Worm (Caenorhabditis elegans) whole organism, young adult: ENCODE results near the gene trcs-2.

Experiments
- F22D6.2 ChIP-seq: sonication (generic microtip); optimal IDR thresholded peaks from 2 replicates; lab custom pipeline; 2016; ENCODE audit warnings: mild to moderate bottlenecking, missing genetic modification characterization, missing compliant biosample characterization
- F23B12.7 ChIP-seq: sonication (generic microtip); optimal IDR thresholded peaks from 2 replicates; lab custom pipeline; 2017; ENCODE audit warnings: missing genetic modification characterization, mild to moderate bottlenecking, missing compliant biosample characterization, antibody characterized with exemption, moderate library complexity; ENCODE audit not compliant: insufficient read depth
- F49E8.2 ChIP-seq: sonication (generic microtip); optimal IDR thresholded peaks from 3 replicates; lab custom pipeline; 2017; ENCODE audit warnings: missing genetic modification characterization, mild to moderate bottlenecking, missing compliant biosample characterization, antibody characterized with exemption, moderate library complexity; ENCODE audit not compliant: insufficient read depth
- F57A8.1 ChIP-seq: fragments of 200-800 bp; sonication (Bioruptor generic); optimal IDR thresholded peaks from 2 replicates; lab custom pipeline; 2018; ENCODE audit warnings: mild to moderate bottlenecking, missing genetic modification characterization, moderate library complexity, missing compliant biosample characterization
- Y67H2A.10 ChIP-seq: fragments of 200-800 bp; sonication (Bioruptor generic); conservative IDR thresholded peaks from 2 replicates; pipeline ENCODE4 v1.3.6; 2022; ENCODE audit warnings: missing genetic modification reagents, missing genetic modification characterization, missing compliant biosample characterization
- Y95B8A.8 ChIP-seq: fragments of 200-800 bp; sonication (Bioruptor generic); IDR thresholded peaks from 2 replicates; pipeline ENCODE4 v1.3.6; 2022; ENCODE audit warnings: missing genetic modification reagents, missing genetic modification characterization, missing compliant biosample characterization
- aptf-2 ChIP-seq: fragments of 200-800 bp; sonication (Bioruptor generic); conservative IDR thresholded peaks from 2 replicates; pipeline ENCODE4 v1.3.6; 2022; ENCODE audit warnings: missing genetic modification reagents, missing genetic modification characterization, missing compliant biosample characterization
- aptf-3 ChIP-seq: fragments of 200-800 bp; sonication (Bioruptor generic); IDR thresholded peaks from 2 replicates; pipeline ENCODE4 v1.3.6; 2022; ENCODE audit warnings: missing genetic modification characterization, missing compliant biosample characterization
- attf-3 ChIP-seq: fragments of 200-800 bp; sonication (Bioruptor generic); conservative IDR thresholded peaks from 2 replicates; pipeline ENCODE4 v1.3.6; 2022; ENCODE audit warnings: missing genetic modification reagents, missing genetic modification characterization, missing compliant biosample characterization
- attf-5 ChIP-seq: fragments of 200-800 bp; sonication (Bioruptor generic); optimal IDR thresholded peaks from 2 replicates; lab custom pipeline; 2018; ENCODE audit warnings: mild to moderate bottlenecking, missing genetic modification characterization, missing compliant biosample characterization
- attf-6 ChIP-seq: fragments of 200-800 bp; sonication (Bioruptor generic); IDR thresholded peaks from 2 replicates; pipeline ENCODE4 v1.3.6; 2022; ENCODE audit warnings: missing genetic modification reagents, missing genetic modification characterization, missing compliant biosample characterization
- bed-2 ChIP-seq: fragments of 200-800 bp; sonication (Bioruptor generic); IDR thresholded peaks from 2 replicates; pipeline ENCODE4 v1.3.6; 2022; ENCODE audit warnings: missing genetic modification reagents, missing genetic modification characterization, missing compliant biosample characterization
- cebp-1 ChIP-seq, 2 experiments: fragments of 200-800 bp in 1 of 2; sonication (Bioruptor generic) in 1 of 2; sonication (generic microtip) in 1 of 2; IDR thresholded peaks in 1 of 2; optimal IDR thresholded peaks in 1 of 2; 2 replicates each; pipeline versions ENCODE4 v1.3.6 to Lab custom; 2017 to 2022; ENCODE audit warnings: missing compliant biosample characterization in 2 of 2, missing genetic modification characterization in 2 of 2, mild to moderate bottlenecking in 1 of 2, missing genetic modification reagents in 1 of 2, moderate library complexity in 1 of 2
- ceh-91 ChIP-seq: fragments of 200-800 bp; sonication (Bioruptor generic); IDR thresholded peaks from 2 replicates; pipeline ENCODE4 v1.3.6; 2022; ENCODE audit warnings: missing genetic modification reagents, missing genetic modification characterization, missing compliant biosample characterization
- dox-1 ChIP-seq: fragments of 200-800 bp; sonication (Bioruptor generic); IDR thresholded peaks from 2 replicates; pipeline ENCODE4 v1.3.6; 2022; ENCODE audit warnings: missing genetic modification reagents, missing genetic modification characterization, missing compliant biosample characterization
- egrh-3 ChIP-seq: fragments of 200-800 bp; sonication (Bioruptor generic); IDR thresholded peaks from 2 replicates; pipeline ENCODE4 v1.3.6; 2022; ENCODE audit warnings: missing genetic modification reagents, missing genetic modification characterization, missing compliant biosample characterization
- ekl-4 ChIP-seq: fragments of 200-800 bp; sonication (Bioruptor generic); IDR thresholded peaks from 2 replicates; pipeline ENCODE4 v1.3.6; 2022; ENCODE audit warnings: missing genetic modification reagents, missing genetic modification characterization, missing compliant biosample characterization
- him-1 ChIP-seq: sonication (generic microtip); optimal IDR thresholded peaks from 2 replicates; lab custom pipeline; 2016; ENCODE audit warnings: missing genotype, missing genetic modification reagents, missing genetic modification characterization, missing compliant biosample characterization
- hlh-26 ChIP-seq: fragments of 200-800 bp; sonication (Bioruptor generic); conservative IDR thresholded peaks from 2 replicates; pipeline ENCODE4 v1.3.6; 2022; ENCODE audit warnings: missing genetic modification reagents, missing genetic modification characterization, missing compliant biosample characterization
- let-526 ChIP-seq: fragments of 200-800 bp; sonication (Bioruptor generic); IDR thresholded peaks from 2 replicates; pipeline ENCODE4 v1.3.6; 2022; ENCODE audit warnings: missing genetic modification reagents, missing genetic modification characterization, missing compliant biosample characterization
- let-607 ChIP-seq, 2 experiments: fragments of 200-800 bp in 1 of 2; sonication (Bioruptor generic) in 1 of 2; sonication (generic microtip) in 1 of 2; optimal IDR thresholded peaks; 2 replicates each; lab custom pipeline; 2016 to 2018; ENCODE audit warnings: mild to moderate bottlenecking in 2 of 2, missing compliant biosample characterization in 2 of 2, missing genetic modification characterization in 2 of 2, moderate library complexity in 2 of 2, missing genotype in 1 of 2
- lin-54 ChIP-seq: fragments of 200-800 bp; sonication (Bioruptor generic); optimal IDR thresholded peaks from 2 replicates; lab custom pipeline; 2018; ENCODE audit warnings: mild to moderate bottlenecking, missing genetic modification characterization, missing compliant biosample characterization
- madf-6 ChIP-seq: fragments of 200-800 bp; sonication (Bioruptor generic); IDR thresholded peaks from 2 replicates; pipeline ENCODE4 v1.3.6; 2022; ENCODE audit warnings: missing genetic modification reagents, missing genetic modification characterization, missing compliant biosample characterization
- mcd-1 ChIP-seq: fragments of 200-800 bp; sonication (Bioruptor generic); IDR thresholded peaks from 2 replicates; pipeline ENCODE4 v1.3.6; 2022; ENCODE audit warnings: missing genetic modification reagents, missing genetic modification characterization, missing compliant biosample characterization
- mel-28 ChIP-seq: sonication (generic microtip); optimal IDR thresholded peaks from 2 replicates; lab custom pipeline; 2016; ENCODE audit warnings: borderline replicate concordance, mild to moderate bottlenecking, missing genetic modification characterization, missing compliant biosample characterization
- pbrm-1 ChIP-seq: fragments of 200-800 bp; sonication (Bioruptor generic); IDR thresholded peaks from 2 replicates; pipeline ENCODE4 v1.3.6; 2022; ENCODE audit warnings: missing genetic modification reagents, missing genetic modification characterization, missing compliant biosample characterization
- rcor-1 ChIP-seq: fragments of 200-800 bp; sonication (Bioruptor generic); IDR thresholded peaks from 2 replicates; pipeline ENCODE4 v1.3.6; 2022; ENCODE audit warnings: missing genetic modification reagents, missing genetic modification characterization, missing compliant biosample characterization
- snpc-4 ChIP-seq, 5 experiments: fragments of 150-350 bp in 1 of 5; sonication (generic microtip) in 4 of 5; optimal IDR thresholded peaks; 2 replicates each; lab custom pipeline; 2014 to 2018; ENCODE audit warnings: missing genetic modification characterization in 5 of 5, missing biosample characterization in 3 of 5, antibody characterized with exemption in 2 of 5, mild to moderate bottlenecking in 2 of 5, missing compliant biosample characterization in 2 of 5, missing genotype in 2 of 5, moderate library complexity in 2 of 5, missing genetic modification reagents in 1 of 5
- somi-1 ChIP-seq: fragments of 200-800 bp; sonication (Bioruptor generic); optimal IDR thresholded peaks from 2 replicates; lab custom pipeline; 2018; ENCODE audit warnings: mild to moderate bottlenecking, missing genetic modification characterization, missing compliant biosample characterization
- zfh-2 ChIP-seq: fragments of 200-800 bp; sonication (Bioruptor generic); conservative IDR thresholded peaks from 2 replicates; pipeline ENCODE4 v1.3.6; 2022; ENCODE audit warnings: missing genetic modification reagents, missing genetic modification characterization, missing compliant biosample characterization
- ztf-18 ChIP-seq: sonication (generic microtip); optimal IDR thresholded peaks from 2 replicates; lab custom pipeline; 2016; ENCODE audit warnings: missing genotype, mild to moderate bottlenecking, missing genetic modification characterization, missing compliant biosample characterization
- ztf-25 ChIP-seq: fragments of 200-800 bp; sonication (Bioruptor generic); IDR thresholded peaks from 2 replicates; pipeline ENCODE4 v1.3.6; 2022; ENCODE audit warnings: missing genetic modification reagents, missing genetic modification characterization, missing compliant biosample characterization
- ztf-26 ChIP-seq: sonication (generic microtip); optimal IDR thresholded peaks from 2 replicates; lab custom pipeline; 2017; ENCODE audit warnings: missing genetic modification characterization, missing compliant biosample characterization
- ztf-6 ChIP-seq: fragments of 200-800 bp; sonication (Bioruptor generic); IDR thresholded peaks from 2 replicates; pipeline ENCODE4 v1.3.6; 2022; ENCODE audit warnings: missing genetic modification reagents, missing genetic modification characterization, missing compliant biosample characterization

The trcs-2 gene

ce11 chrII:8733627-8734026 is 11.4 kb downstream of the trcs-2 start:
- TF ChIP-seq ztf-6 (GFP tag; lab: Robert Waterston, UW) = no peak
- peak; percentile 87 for TF ChIP-seq zfh-2 (GFP tag; lab: Robert Waterston, UW)
- peak; percentile 68; the same call in 1 of the 2 replicates for TF ChIP-seq egrh-3

DNA sequence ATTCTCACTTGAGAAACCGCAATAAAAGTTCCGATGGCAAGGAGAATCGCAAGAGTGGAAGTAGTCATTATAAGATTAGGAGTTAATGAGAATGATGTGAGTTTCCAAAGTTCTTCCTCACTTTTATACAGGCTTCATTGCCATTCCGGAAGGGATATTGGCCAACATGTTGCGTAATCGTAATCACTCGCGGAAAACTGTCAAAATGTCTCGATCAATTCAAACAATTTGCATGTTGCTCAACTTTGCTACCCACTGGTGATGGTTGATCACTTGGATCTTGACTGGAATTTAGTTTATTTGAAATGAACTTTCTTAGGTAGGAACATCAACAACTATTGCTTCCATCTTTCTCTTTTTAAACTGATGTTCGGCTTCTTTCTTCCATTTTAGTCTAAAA is 15.2 kb downstream of the trcs-2 start, which contains the start of gene idpb-4:
TSS of gene idpb-4 (minus strand) at position 101 of the 400 bp plus-strand sequence.
- TF ChIP-seq let-526 (GFP tag; lab: Robert Waterston, UW) (no peak), F57A8.1 (GFP tag; lab: Kevin White, UChicago) (no peak), attf-6 (no peak), F23B12.7 (tag; lab: Kevin White, UChicago) (no peak), ztf-26 (no peak), hlh-26 (GFP tag; lab: Robert Waterston, UW) (no peak), ztf-25 (GFP tag; lab: Robert Waterston, UW) (no peak), mcd-1 (GFP tag; lab: Robert Waterston, UW) (no peak), pbrm-1 (no peak), him-1 (tag; lab: Kevin White, UChicago) (no peak), F22D6.2 (tag; lab: Kevin White, UChicago) (no peak), attf-5 (GFP tag; lab: Kevin White, UChicago) (no peak), ztf-18 (no peak), F49E8.2 (tag; lab: Kevin White, UChicago) (no peak)

DNA sequence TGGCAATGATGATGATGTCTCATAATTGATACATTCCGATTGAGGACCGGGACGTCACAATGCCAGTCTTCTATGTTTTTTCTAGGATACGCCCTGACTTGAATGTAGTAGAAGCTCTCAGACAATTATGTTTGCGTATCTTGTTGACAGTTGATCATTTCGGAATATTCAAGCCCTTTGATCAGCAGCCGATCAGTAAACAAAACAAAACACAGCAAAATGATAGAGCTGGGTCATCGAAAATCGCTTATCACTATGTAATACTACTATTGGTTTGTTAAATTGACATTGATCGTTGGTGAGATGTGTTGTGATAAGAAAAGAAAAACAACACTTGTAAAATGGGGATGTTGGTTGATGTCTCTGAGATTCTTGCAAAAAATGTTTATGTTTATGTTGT is 16.0 kb downstream of the trcs-2 start:
- TF ChIP-seq let-607 (tag; optimal IDR thresholded peaks at IDR 0.05; lab: Kevin White, UChicago) (no peak), attf-3 (GFP tag; lab: Robert Waterston, UW) (no peak), lin-54 (GFP tag; lab: Kevin White, UChicago) (no peak), Y67H2A.10 (GFP tag; lab: Robert Waterston, UW) (no peak), mcd-1 (GFP tag; lab: Robert Waterston, UW) (no peak), madf-6 (GFP tag; lab: Robert Waterston, UW) (no peak), ceh-91 (no peak), cebp-1 (GFP tag; IDR thresholded peaks at IDR 0.05; lab: Robert Waterston, UW) (no peak), cebp-1 (tag; optimal IDR thresholded peaks at IDR 0.05; lab: Kevin White, UChicago) (no peak), rcor-1 (no peak), aptf-2 (GFP tag; lab: Robert Waterston, UW) (no peak), mel-28 (tag; lab: Kevin White, UChicago) (no peak), somi-1 (GFP tag; lab: Kevin White, UChicago) (no peak), bed-2 (GFP tag; lab: Robert Waterston, UW) (no peak), ztf-6 (GFP tag; lab: Robert Waterston, UW) (no peak), Y95B8A.8 (GFP tag; lab: Robert Waterston, UW) (no peak), zfh-2 (GFP tag; lab: Robert Waterston, UW) (no peak), ekl-4 (GFP tag; lab: Robert Waterston, UW) (no peak), aptf-3 (GFP tag; lab: Robert Waterston, UW) (no peak), dox-1 (GFP tag; lab: Robert Waterston, UW) (no peak), snpc-4 (GFP tag; optimal IDR thresholded peaks at IDR 0.05; lab: Kevin White, UChicago) (no peak), snpc-4 (tag; optimal IDR thresholded peaks at IDR 0.05; lab: Kevin White, UChicago) (no peak)
